Fruit fly (Drosophila melanogaster): Measurements from ENCODE around the gene eIF3h.

- TF ChIP-seq EcR (GFP tag; optimal IDR thresholded peaks at IDR 0.05): no peak
- TF ChIP-seq Dll (optimal IDR thresholded peaks at IDR 0.05): no peak
- TF ChIP-seq psq (optimal IDR thresholded peaks at IDR 0.05): no peak
- TF ChIP-seq pan (optimal IDR thresholded peaks at IDR 0.05): no peak
Observed at dm6 chr2L:5030535-5030934, 22.4 kb downstream of the eIF3h start.
